Worm (Caenorhabditis elegans): Measurements from ENCODE around the gene srlf-32.
A peak's percentile ranks its signal among the peaks of the same experiment; 100 is the strongest.

srlf-32 gene

DNA sequence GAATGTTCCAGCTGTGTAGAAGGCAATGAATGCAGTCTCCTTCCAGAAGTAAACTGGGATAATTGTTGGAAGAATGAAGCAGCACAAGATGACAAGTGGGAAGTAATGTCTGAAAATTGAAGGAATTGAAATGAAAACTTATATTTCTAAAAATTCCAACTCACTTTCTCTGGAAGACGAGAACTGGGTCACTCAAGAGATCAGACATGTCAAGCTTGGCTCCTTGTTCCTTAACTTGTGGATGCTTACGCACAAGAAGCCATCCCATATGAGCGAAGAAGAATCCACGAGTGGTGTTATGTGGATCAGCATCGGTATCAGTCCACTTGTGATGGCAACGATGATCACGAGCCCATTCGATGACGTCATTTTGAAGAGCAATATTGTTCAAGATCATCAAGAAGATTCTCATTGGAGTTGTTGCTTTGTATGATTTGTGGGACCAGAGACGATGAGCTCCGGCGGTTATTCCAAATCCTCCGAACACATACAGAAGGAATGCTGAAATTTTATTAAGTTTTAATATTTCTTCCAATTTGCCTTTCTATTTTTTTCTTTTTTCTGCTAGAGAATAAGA is 11.5 kb upstream of the srlf-32 start:
- TF ChIP-seq unc-62 (GFP tag; optimal IDR thresholded peaks at IDR 0.05) (no peak), ama-1 (optimal IDR thresholded peaks at IDR 0.05) (peak; percentile 31)

DNA sequence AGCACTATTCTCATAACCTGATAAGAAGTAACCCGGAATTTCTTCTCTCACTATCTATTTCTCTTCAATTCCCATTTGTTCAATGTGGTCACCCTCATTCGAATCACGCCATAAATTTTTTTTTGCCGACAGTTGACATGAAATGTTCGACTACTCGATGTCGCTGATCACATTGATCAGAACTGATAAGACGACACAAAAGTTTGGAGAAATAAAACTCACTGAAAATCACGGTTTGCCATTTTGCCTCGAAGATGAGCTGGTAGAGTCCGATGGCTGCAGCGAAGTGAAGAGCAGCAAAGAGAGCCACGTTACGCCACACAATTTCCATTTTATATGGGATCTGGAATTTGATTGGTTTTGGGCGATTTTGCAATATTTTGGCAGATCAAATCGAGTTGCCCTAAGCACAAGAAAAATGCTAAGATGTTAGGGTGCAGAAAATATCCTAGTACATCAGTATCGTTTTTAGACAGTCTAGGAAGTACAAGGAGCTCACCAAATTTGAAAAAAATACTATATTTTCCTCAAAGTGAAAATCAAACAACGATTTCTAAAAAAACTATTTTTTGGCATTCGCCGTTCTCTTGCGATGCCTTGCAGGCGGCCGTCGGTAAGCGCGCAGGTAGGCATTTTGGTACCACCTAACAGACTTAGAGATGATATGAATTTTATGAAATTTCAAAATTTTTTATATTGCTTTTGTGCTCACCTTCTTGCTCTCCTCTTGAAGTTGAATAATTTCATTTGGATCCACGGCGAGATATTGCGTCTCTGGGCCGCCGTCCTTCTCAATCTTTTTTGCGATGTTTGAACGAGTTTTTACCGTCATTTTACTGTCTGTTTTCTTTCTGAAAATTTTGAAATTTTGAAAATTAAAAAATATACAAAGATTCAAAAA is 10.7 kb upstream of the srlf-32 start, which contains the start of gene fat-6:
Gene fat-6, minus strand, starts transcription at position 851 of the 901 bp plus-strand sequence.
- TF ChIP-seq tbx-2 (tag; optimal IDR thresholded peaks at IDR 0.05) (no peak), ama-1 (optimal IDR thresholded peaks at IDR 0.05) (peak; percentile 38), nhr-12 (tag; optimal IDR thresholded peaks at IDR 0.05) (no peak), pqm-1 (tag; optimal IDR thresholded peaks at IDR 0.05) (peak; percentile 54), ztf-4 (tag; optimal IDR thresholded peaks at IDR 0.05) (no peak), nfya-1 (tag; optimal IDR thresholded peaks at IDR 0.05; ENCODE audit: insufficient read depth) (peak; percentile 17), egl-27 (tag; optimal IDR thresholded peaks at IDR 0.05) (no peak), elt-2 (tag; optimal IDR thresholded peaks at IDR 0.05) (peak; percentile 75), eor-1 (tag; optimal IDR thresholded peaks at IDR 0.05) (no peak), ztf-11 (tag; optimal IDR thresholded peaks at IDR 0.05) (no peak), nhr-77 (tag; optimal IDR thresholded peaks at IDR 0.05) (no peak), snpc-4 (tag; optimal IDR thresholded peaks at IDR 0.05) (no peak), nhr-23 (tag; optimal IDR thresholded peaks at IDR 0.05) (peak; percentile 37), nhr-43 (tag; optimal IDR thresholded peaks at IDR 0.05; ENCODE audit: poor library complexity, severe bottlenecking) (peak; percentile 20), mml-1 (tag; optimal IDR thresholded peaks at IDR 0.05) (no peak), lin-39 (tag; optimal IDR thresholded peaks at IDR 0.05) (no peak), jun-1 (tag; optimal IDR thresholded peaks at IDR 0.05) (peak; percentile 62), fkh-2 (tag; optimal IDR thresholded peaks at IDR 0.05) (no peak)

DNA sequence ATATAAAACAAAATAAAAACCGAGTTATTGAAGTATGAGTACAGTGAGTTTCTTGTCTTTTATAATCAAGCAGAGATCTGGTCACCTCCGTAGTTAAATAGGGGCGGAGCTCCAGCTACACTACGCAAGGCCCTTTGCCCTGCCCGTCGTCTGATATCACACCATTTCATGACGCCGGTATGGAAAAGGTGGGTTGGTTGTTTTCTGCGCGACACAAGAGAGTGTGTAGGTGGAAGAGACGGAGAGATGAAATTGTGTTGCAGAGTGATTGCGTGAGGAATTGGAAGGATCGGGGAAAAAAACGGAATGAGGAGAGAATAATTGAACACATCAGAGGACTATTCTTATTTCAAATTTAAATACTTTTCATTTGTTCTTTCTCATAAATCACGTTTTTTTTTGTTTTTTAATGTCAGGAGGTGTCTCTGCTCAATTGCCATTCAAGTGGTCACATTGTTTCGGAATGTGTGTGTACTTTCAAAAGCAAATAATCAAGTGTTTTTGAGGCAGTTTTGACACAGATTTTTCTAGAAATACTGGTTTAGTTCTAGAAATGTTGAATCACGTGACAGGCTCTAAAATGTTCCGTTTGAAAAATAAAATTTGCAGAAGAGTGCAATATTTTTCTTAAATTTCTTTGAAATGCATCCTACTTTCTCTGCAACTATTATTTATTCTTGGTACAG is 9.9 kb upstream of the srlf-32 start, which contains the start of gene ZK822.9:
Gene ZK822.9, plus strand, starts transcription at position 180 of the 686 bp plus-strand sequence.
- TF ChIP-seq zag-1 (tag; optimal IDR thresholded peaks at IDR 0.05): no peak
- TF ChIP-seq elt-1 (tag; optimal IDR thresholded peaks at IDR 0.05): no peak
- TF ChIP-seq ama-1 (optimal IDR thresholded peaks at IDR 0.05): peak; percentile 42
- no peak for TF ChIP-seq mml-1 (tag; optimal IDR thresholded peaks at IDR 0.05)
- TF ChIP-seq sea-2 (GFP tag; optimal IDR thresholded peaks at IDR 0.05): no peak
- TF ChIP-seq nhr-23 (tag; optimal IDR thresholded peaks at IDR 0.05): peak; percentile 7
- TF ChIP-seq fos-1 (tag; optimal IDR thresholded peaks at IDR 0.05): no peak
- TF ChIP-seq pqm-1 (tag; optimal IDR thresholded peaks at IDR 0.05): peak; percentile 29
- TF ChIP-seq egl-5 (tag; optimal IDR thresholded peaks at IDR 0.05): no peak
- TF ChIP-seq fkh-10 (GFP tag; optimal IDR thresholded peaks at IDR 0.05): no peak
- peak; percentile 12 for TF ChIP-seq egl-27 (tag; optimal IDR thresholded peaks at IDR 0.05)
- TF ChIP-seq pha-4 (tag; optimal IDR thresholded peaks at IDR 0.05): peak; percentile 73
- peak; percentile 69 for TF ChIP-seq elt-2 (tag; optimal IDR thresholded peaks at IDR 0.05)

DNA sequence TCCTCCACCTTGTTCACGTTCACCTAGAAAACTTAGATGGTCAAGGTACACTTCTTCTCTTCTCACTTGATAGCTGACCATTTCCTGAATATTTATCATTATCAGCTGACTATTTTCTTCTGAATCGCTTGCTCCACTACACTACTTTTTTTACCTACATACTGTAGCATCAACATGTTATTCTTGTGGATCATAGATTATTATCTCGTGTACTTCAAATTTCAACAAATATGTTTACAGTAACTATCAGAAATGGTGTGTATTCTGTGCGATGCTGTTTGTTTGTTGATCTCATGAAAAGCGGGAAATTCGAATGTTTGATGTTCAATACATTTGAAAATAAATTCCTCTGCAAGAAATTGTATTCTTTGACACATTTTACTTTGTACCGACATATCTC is 8.9 kb upstream of the srlf-32 start, which contains the start of gene ZK822.10:
Gene ZK822.10, plus strand, starts transcription at position 231 of the 400 bp plus-strand sequence.
- TF ChIP-seq pha-4 (tag; optimal IDR thresholded peaks at IDR 0.05): peak; percentile 88
- TF ChIP-seq egl-5 (tag; optimal IDR thresholded peaks at IDR 0.05): no peak
- no peak for TF ChIP-seq tbx-2 (tag; optimal IDR thresholded peaks at IDR 0.05)
- no peak for TF ChIP-seq fkh-2 (tag; optimal IDR thresholded peaks at IDR 0.05)
- TF ChIP-seq jun-1 (tag; optimal IDR thresholded peaks at IDR 0.05): peak; percentile 7
- no peak for TF ChIP-seq mdl-1 (tag; optimal IDR thresholded peaks at IDR 0.05)
- no peak for TF ChIP-seq unc-62 (GFP tag; optimal IDR thresholded peaks at IDR 0.05)
- peak; percentile 91 for TF ChIP-seq pqm-1 (tag; optimal IDR thresholded peaks at IDR 0.05)
- peak; percentile 24 for TF ChIP-seq ceh-28 (tag; optimal IDR thresholded peaks at IDR 0.05)
- no peak for TF ChIP-seq nhr-67 (tag; optimal IDR thresholded peaks at IDR 0.05)
- TF ChIP-seq elt-1 (tag; optimal IDR thresholded peaks at IDR 0.05): no peak
- TF ChIP-seq lin-39 (tag; optimal IDR thresholded peaks at IDR 0.05): no peak
- TF ChIP-seq daf-12 (tag; optimal IDR thresholded peaks at IDR 0.05): no peak
- no peak for TF ChIP-seq nhr-76 (tag; optimal IDR thresholded peaks at IDR 0.05)
- TF ChIP-seq nhr-11 (tag; optimal IDR thresholded peaks at IDR 0.05): no peak
- no peak for TF ChIP-seq nfya-1 (tag; optimal IDR thresholded peaks at IDR 0.05; ENCODE audit: insufficient read depth)
- no peak for TF ChIP-seq ceh-16 (tag; optimal IDR thresholded peaks at IDR 0.05)
- peak; percentile 83 for TF ChIP-seq elt-2 (tag; optimal IDR thresholded peaks at IDR 0.05)

Data from whole organism, L3 larva.